Worm (Caenorhabditis elegans) whole organism, midembryonic: ENCODE results near the gene cct-4.

Experiments used
- T22C8.4 ChIP-seq: fragments of 200-800 bp; sonication (Bioruptor generic); IDR thresholded peaks from 2 replicates; pipeline ENCODE4 v1.3.6; 2022; ENCODE audit warnings: missing genetic modification characterization, missing compliant biosample characterization
- cog-1 ChIP-seq: sonication (generic microtip); optimal IDR thresholded peaks from 2 replicates; lab custom pipeline; 2016; ENCODE audit warnings: missing genetic modification characterization, missing compliant biosample characterization
- ref-1 ChIP-seq: fragments of 200-800 bp; sonication (Bioruptor generic); conservative IDR thresholded peaks from 2 replicates; pipeline ENCODE4 v1.3.6; 2022; ENCODE audit warnings: missing genetic modification reagents, missing genetic modification characterization, missing compliant biosample characterization
- ztf-23 ChIP-seq: fragments of 200-800 bp; sonication (Bioruptor generic); IDR thresholded peaks from 2 replicates; pipeline ENCODE4 v1.3.6; 2022; ENCODE audit warnings: missing genetic modification reagents, missing genetic modification characterization, missing compliant biosample characterization

DNA sequence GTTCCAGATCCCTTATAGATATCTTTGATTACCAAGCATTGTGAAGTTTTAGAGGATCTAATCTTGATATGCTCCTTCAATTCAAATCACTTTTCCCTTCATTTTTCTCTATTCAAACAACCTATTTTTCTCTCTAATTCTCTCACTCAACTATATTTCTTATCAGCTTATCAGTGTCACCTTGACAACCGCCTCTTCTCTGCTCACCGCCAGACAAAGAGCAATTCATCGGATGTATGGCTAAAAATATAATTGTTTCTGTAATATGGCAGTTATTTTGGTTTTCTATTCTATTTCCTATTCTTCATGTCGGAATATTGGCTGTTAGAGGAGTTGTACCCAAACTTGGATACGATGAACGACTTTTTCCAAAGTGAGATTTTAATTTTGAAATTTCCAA lies 33.8 kb upstream of the cct-4 start:
- TF ChIP-seq ztf-23 (GFP tag; lab: Robert Waterston, UW) (no peak), cog-1 (tag; lab: Kevin White, UChicago) (no peak), ref-1 (GFP tag; lab: Robert Waterston, UW) (no peak), T22C8.4 (GFP tag; lab: Robert Waterston, UW) (no peak)
